Fruit fly (Drosophila melanogaster) whole organism, wandering third instar larva: ENCODE data around the gene CG33116.

Experiments
- Abd-B ChIP-seq: fragments of >200 bp; optimal IDR thresholded peaks from 2 replicates; lab custom pipeline; 2017; ENCODE audit warnings: missing biosample characterization, missing genetic modification characterization
- CG32264 ChIP-seq: fragments of 200-800 bp; sonication (Bioruptor generic); optimal IDR thresholded peaks from 2 replicates; lab custom pipeline; 2016; ENCODE audit warnings: missing biosample characterization, missing genetic modification characterization
- CG9705 ChIP-seq: fragments of 200-800 bp; sonication (Bioruptor generic); optimal IDR thresholded peaks from 2 replicates; lab custom pipeline; 2018; ENCODE audit warnings: missing biosample characterization, mild to moderate bottlenecking, missing genetic modification characterization
- CrebA ChIP-seq: fragments of 200-800 bp; sonication (Bioruptor generic); optimal IDR thresholded peaks from 2 replicates; lab custom pipeline; 2016; ENCODE audit warnings: missing biosample characterization, mild to moderate bottlenecking, missing genetic modification characterization, borderline replicate concordance
- Dfd ChIP-seq: fragments of >200 bp; optimal IDR thresholded peaks from 2 replicates; lab custom pipeline; 2017; ENCODE audit warnings: missing biosample characterization, missing genetic modification characterization
- Dif ChIP-seq: fragments of 200-275, 200-300 bp; sonication (Bioruptor generic); optimal IDR thresholded peaks from 2 replicates; lab custom pipeline; 2018; ENCODE audit warnings: missing biosample characterization, missing genetic modification characterization; ENCODE audit not compliant: partially characterized antibody
- GATAd ChIP-seq: sonication (Bioruptor generic); optimal IDR thresholded peaks from 2 replicates; lab custom pipeline; 2016; ENCODE audit warnings: missing biosample characterization, missing genetic modification characterization
- HLH106 ChIP-seq: fragments of 200-800 bp; optimal IDR thresholded peaks from 3 replicates; lab custom pipeline; 2019; ENCODE audit warnings: missing biosample characterization, mild to moderate bottlenecking, missing genetic modification characterization, moderate library complexity
- Hnf4 ChIP-seq: fragments of 200-800 bp; sonication (Bioruptor generic); optimal IDR thresholded peaks from 2 replicates; lab custom pipeline; 2016; ENCODE audit warnings: missing biosample characterization, mild to moderate bottlenecking, missing genetic modification characterization
- Hr78 ChIP-seq: fragments of >200 bp; optimal IDR thresholded peaks from 2 replicates; lab custom pipeline; 2017; ENCODE audit warnings: missing biosample characterization, missing genetic modification characterization
- Hr83 ChIP-seq: fragments of 200-300 bp; sonication (Bioruptor generic); optimal IDR thresholded peaks from 2 replicates; lab custom pipeline; 2016; ENCODE audit warnings: missing biosample characterization, mild to moderate bottlenecking, missing genetic modification characterization, moderate library complexity; ENCODE audit not compliant: poor library complexity, severe bottlenecking
- Jra ChIP-seq: sonication (Bioruptor generic); optimal IDR thresholded peaks from 2 replicates; lab custom pipeline; 2016; ENCODE audit warnings: missing biosample characterization, missing genetic modification characterization
- Mio ChIP-seq: sonication (Bioruptor generic); optimal IDR thresholded peaks from 2 replicates; lab custom pipeline; 2016; ENCODE audit warnings: missing biosample characterization, missing genetic modification characterization
- Myc ChIP-seq: fragments of >200 bp; optimal IDR thresholded peaks from 2 replicates; lab custom pipeline; 2017
- N ChIP-seq: fragments of >200 bp; optimal IDR thresholded peaks from 2 replicates; lab custom pipeline; 2018; ENCODE audit warnings: missing biosample characterization, missing external identifiers, missing genetic modification characterization
- OdsH ChIP-seq: fragments of 200-800 bp; sonication (Bioruptor generic); optimal IDR thresholded peaks from 2 replicates; lab custom pipeline; 2016; ENCODE audit warnings: missing biosample characterization, mild to moderate bottlenecking, missing genetic modification characterization
- Rel ChIP-seq, 2 experiments: fragments of 200-800 bp; sonication (Bioruptor generic) in 1 of 2; optimal IDR thresholded peaks; 2 replicates in 1 of 2; 3 replicates in 1 of 2; lab custom pipeline; 2016 to 2019; ENCODE audit warnings: mild to moderate bottlenecking in 2 of 2, missing biosample characterization in 2 of 2, missing genetic modification characterization in 2 of 2, moderate library complexity in 1 of 2
- Sp1 ChIP-seq: fragments of 200-800 bp; sonication (Bioruptor generic); optimal IDR thresholded peaks from 3 replicates; lab custom pipeline; 2019; ENCODE audit warnings: missing biosample characterization, mild to moderate bottlenecking, missing genetic modification characterization, moderate library complexity
- Vsx2 ChIP-seq: fragments of 200-300, 225-300 bp; sonication (Bioruptor generic); optimal IDR thresholded peaks from 2 replicates; lab custom pipeline; 2018; ENCODE audit warnings: missing biosample characterization, missing genetic modification characterization; ENCODE audit not compliant: partially characterized antibody
- br ChIP-seq: fragments of 200-800 bp; sonication (Bioruptor generic); optimal IDR thresholded peaks from 2 replicates; lab custom pipeline; 2016; ENCODE audit warnings: missing biosample characterization, missing genetic modification characterization
- brk ChIP-seq: fragments of 200-800 bp; sonication (Bioruptor generic); optimal IDR thresholded peaks from 2 replicates; lab custom pipeline; 2016; ENCODE audit warnings: missing biosample characterization, mild to moderate bottlenecking, missing genetic modification characterization
- dl ChIP-seq, 2 experiments: fragments of 175-275, 200-275 bp in 1 of 2; fragments of 200-275 bp in 1 of 2; sonication (Bioruptor generic); optimal IDR thresholded peaks; lab custom pipeline; 2018; ENCODE audit warnings: mild to moderate bottlenecking in 2 of 2, missing biosample characterization in 2 of 2, missing genetic modification characterization in 2 of 2, moderate library complexity in 2 of 2; ENCODE audit not compliant: partially characterized antibody in 2 of 2, insufficient read depth in 1 of 2
- dmrt93B ChIP-seq: fragments of 200-800 bp; sonication (Bioruptor generic); optimal IDR thresholded peaks from 2 replicates; lab custom pipeline; 2018; ENCODE audit warnings: missing biosample characterization, mild to moderate bottlenecking, missing genetic modification characterization
- dsf ChIP-seq: sonication (Bioruptor generic); optimal IDR thresholded peaks from 2 replicates; lab custom pipeline; 2016; ENCODE audit warnings: missing biosample characterization, missing genetic modification characterization, borderline replicate concordance
- ey ChIP-seq: fragments of 200-800 bp; sonication (Bioruptor generic); optimal IDR thresholded peaks from 2 replicates; lab custom pipeline; 2016; ENCODE audit warnings: missing biosample characterization, missing genetic modification characterization
- foxo ChIP-seq, 2 experiments: fragments of 200-800 bp; sonication (Bioruptor generic); optimal IDR thresholded peaks; 2 replicates in 1 of 2; 3 replicates in 1 of 2; lab custom pipeline; 2016 to 2017; ENCODE audit warnings: missing biosample characterization in 2 of 2, missing genetic modification characterization in 2 of 2
- fru ChIP-seq: fragments of 200-800 bp; sonication (Bioruptor generic); optimal IDR thresholded peaks from 3 replicates; lab custom pipeline; 2016; ENCODE audit warnings: missing biosample characterization, mild to moderate bottlenecking, missing genetic modification characterization
- h ChIP-seq: fragments of 200-800 bp; sonication (Bioruptor generic); optimal IDR thresholded peaks from 3 replicates; lab custom pipeline; 2016; ENCODE audit warnings: missing biosample characterization, mild to moderate bottlenecking, missing genetic modification characterization
- jim ChIP-seq: fragments of 175-275, 200-325 bp; sonication (Bioruptor generic); optimal IDR thresholded peaks from 2 replicates; lab custom pipeline; 2016; ENCODE audit warnings: missing biosample characterization, mild to moderate bottlenecking, missing genetic modification characterization
- lola ChIP-seq: fragments of >200 bp; optimal IDR thresholded peaks from 2 replicates; lab custom pipeline; 2017; ENCODE audit warnings: missing biosample characterization, missing genetic modification characterization
- pan ChIP-seq: fragments of >200 bp; optimal IDR thresholded peaks from 2 replicates; lab custom pipeline; 2017
- psq ChIP-seq: fragments of 200-800 bp; sonication (Bioruptor generic); optimal IDR thresholded peaks from 3 replicates; lab custom pipeline; 2017; ENCODE audit warnings: missing biosample characterization, mild to moderate bottlenecking, missing genetic modification characterization, moderate library complexity
- rgr ChIP-seq: fragments of 200-800 bp; sonication (Bioruptor generic); optimal IDR thresholded peaks from 3 replicates; lab custom pipeline; 2016; ENCODE audit warnings: missing biosample characterization, mild to moderate bottlenecking, missing genetic modification characterization
- sage ChIP-seq: fragments of 200-800 bp; sonication (Bioruptor generic); optimal IDR thresholded peaks from 2 replicates; lab custom pipeline; 2016; ENCODE audit warnings: missing biosample characterization, mild to moderate bottlenecking, missing genetic modification characterization
- sv ChIP-seq: fragments of 200-800 bp; sonication (Bioruptor generic); optimal IDR thresholded peaks from 3 replicates; lab custom pipeline; 2016; ENCODE audit warnings: missing biosample characterization, missing genetic modification characterization
- tai ChIP-seq: sonication (Bioruptor generic); optimal IDR thresholded peaks from 2 replicates; lab custom pipeline; 2016; ENCODE audit warnings: missing biosample characterization, missing genetic modification characterization
- usp ChIP-seq: fragments of >200 bp; optimal IDR thresholded peaks from 2 replicates; lab custom pipeline; 2017; ENCODE audit warnings: missing biosample characterization, missing genetic modification characterization
- woc ChIP-seq: sonication (Bioruptor generic); optimal IDR thresholded peaks from 2 replicates; lab custom pipeline; 2016; ENCODE audit warnings: missing biosample characterization, mild to moderate bottlenecking, missing genetic modification characterization

The CG33116 gene

DNA sequence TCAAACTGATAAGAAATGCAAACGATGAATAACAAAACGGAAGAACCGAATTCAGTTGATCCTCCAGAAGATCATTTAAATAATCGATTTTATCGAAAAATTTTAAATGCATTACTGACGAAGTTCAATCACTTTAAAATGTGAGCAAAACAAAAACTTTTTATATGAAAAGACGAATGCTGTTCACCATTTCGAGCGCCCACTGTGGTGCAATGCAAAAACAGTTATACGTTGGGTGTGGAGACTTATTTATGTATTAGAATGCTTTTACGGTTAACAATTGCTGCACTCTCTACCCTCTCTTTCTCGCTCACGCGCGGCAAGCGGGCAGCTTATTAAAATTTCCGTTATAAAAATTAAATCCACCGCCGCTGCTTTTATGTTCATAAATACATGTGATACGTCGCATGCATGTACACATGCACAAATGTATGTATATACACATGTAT lies 37.6 kb downstream of the CG33116 start:
- TF ChIP-seq usp (GFP tag; lab: Kevin White, UChicago) (no peak), Vsx2 (GFP tag; lab: Kevin White, UChicago) (no peak), Hnf4 (peak; percentile 1), brk (GFP tag; lab: Kevin White, UChicago) (peak; percentile 41), Dif (no peak), Sp1 (peak; percentile 15), Rel (GFP tag; optimal IDR thresholded peaks at IDR 0.05; lab: Kevin White, UChicago) (no peak), Rel (tag; optimal IDR thresholded peaks at IDR 0.05; lab: Kevin White, UChicago) (peak; percentile 4), woc (GFP tag; lab: Kevin White, UChicago) (peak; percentile 51), OdsH (GFP tag; lab: Kevin White, UChicago) (peak; percentile 39), sage (no peak), Hr83 (no peak), dl (GFP tag; optimal IDR thresholded peaks at IDR 0.05; lab: Kevin White, UChicago; ENCODE audit: insufficient read depth in 1 of 2, partially characterized antibody in 2 of 2) (peak in 1 of 2 experiments; percentile 1), jim (GFP tag; lab: Kevin White, UChicago) (no peak), rgr (peak; percentile 57), CG32264 (GFP tag; lab: Kevin White, UChicago) (no peak), ey (peak; percentile 57), Jra (no peak), N (no peak), sv (GFP tag; lab: Kevin White, UChicago) (no peak), tai (GFP tag; lab: Kevin White, UChicago) (no peak), Hr78 (GFP tag; lab: Kevin White, UChicago) (no peak), HLH106 (tag; lab: Kevin White, UChicago) (peak; percentile 37), fru (GFP tag; lab: Kevin White, UChicago) (peak; percentile 55), dmrt93B (GFP tag; lab: Kevin White, UChicago) (no peak), foxo (GFP tag; optimal IDR thresholded peaks at IDR 0.05; lab: Kevin White, UChicago) (peak in 1 of 2 experiments; percentile 62), pan (lab: Kevin White, UChicago) (no peak), h (GFP tag; lab: Kevin White, UChicago) (peak; percentile 64), psq (GFP tag; lab: Kevin White, UChicago) (no peak), Abd-B (GFP tag; lab: Kevin White, UChicago) (no peak), CG9705 (GFP tag; lab: Kevin White, UChicago) (no peak), GATAd (no peak), Myc (lab: Kevin White, UChicago) (no peak), br (GFP tag; lab: Kevin White, UChicago) (peak; percentile 46), lola (GFP tag; lab: Kevin White, UChicago) (no peak)

DNA sequence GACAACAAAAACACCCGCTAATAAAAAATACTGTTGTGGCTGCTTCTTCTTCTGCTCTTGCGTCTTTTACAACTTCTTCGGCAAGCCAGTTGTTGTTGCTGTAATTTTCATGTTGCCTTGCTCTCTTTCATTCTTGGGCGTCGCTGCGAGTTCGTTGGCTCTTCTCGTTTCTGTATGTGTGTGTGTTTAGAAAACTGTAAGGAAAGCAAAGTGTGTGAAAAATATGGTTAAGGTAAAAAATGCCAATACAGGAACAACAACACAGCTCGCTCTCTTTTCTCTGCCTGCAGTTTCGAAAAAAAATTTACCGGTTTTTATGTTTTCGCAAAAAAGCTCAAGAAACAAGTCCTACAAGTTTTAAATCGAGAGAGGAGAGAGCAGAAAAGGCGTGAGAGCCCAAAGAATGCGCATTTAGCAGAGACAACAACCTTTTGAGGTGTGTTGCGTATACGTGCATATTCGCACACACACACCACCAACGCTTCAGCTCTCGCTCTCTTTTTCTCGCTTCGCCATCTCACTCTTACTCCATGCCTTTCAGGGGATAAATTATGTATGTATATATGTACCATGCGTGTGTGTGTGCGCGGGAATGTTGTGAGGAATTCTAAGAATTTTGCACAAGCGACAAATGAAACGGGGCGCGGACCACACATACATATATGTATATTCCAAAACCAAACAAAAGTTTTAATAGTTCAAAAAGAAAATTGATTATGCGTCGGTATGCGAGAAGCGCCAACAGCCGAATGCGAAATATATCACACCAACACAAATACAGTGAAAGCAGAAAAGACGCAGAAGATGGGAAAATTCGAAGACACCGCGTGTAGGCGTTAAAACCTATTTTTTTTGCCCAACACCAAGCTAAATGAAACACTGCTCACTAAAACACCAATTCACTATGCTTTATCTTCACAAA lies 38.6 kb downstream of the CG33116 start:
- TF ChIP-seq dsf (no peak), br (GFP tag; lab: Kevin White, UChicago) (no peak), tai (GFP tag; lab: Kevin White, UChicago) (peak; percentile 46), Rel (GFP tag; optimal IDR thresholded peaks at IDR 0.05; lab: Kevin White, UChicago) (no peak), Rel (tag; optimal IDR thresholded peaks at IDR 0.05; lab: Kevin White, UChicago) (no peak), sage (no peak), Jra (no peak), dmrt93B (GFP tag; lab: Kevin White, UChicago) (no peak), Hr83 (peak; percentile 70), dl (GFP tag; optimal IDR thresholded peaks at IDR 0.05; lab: Kevin White, UChicago; ENCODE audit: insufficient read depth in 1 of 2, partially characterized antibody in 2 of 2) (peak; percentile 70 to 77), pan (lab: Kevin White, UChicago) (no peak), Dfd (GFP tag; lab: Kevin White, UChicago) (no peak), Vsx2 (GFP tag; lab: Kevin White, UChicago) (peak; percentile 22), rgr (no peak), fru (GFP tag; lab: Kevin White, UChicago) (peak; percentile 22), psq (GFP tag; lab: Kevin White, UChicago) (peak; percentile 91), Hr78 (GFP tag; lab: Kevin White, UChicago) (no peak), Mio (GFP tag; lab: Kevin White, UChicago) (no peak), Abd-B (GFP tag; lab: Kevin White, UChicago) (no peak), GATAd (no peak), CrebA (GFP tag; lab: Kevin White, UChicago) (no peak), CG9705 (GFP tag; lab: Kevin White, UChicago) (no peak), lola (GFP tag; lab: Kevin White, UChicago) (no peak), brk (GFP tag; lab: Kevin White, UChicago) (peak; percentile 86), foxo (GFP tag; optimal IDR thresholded peaks at IDR 0.05; lab: Kevin White, UChicago) (no peak), Sp1 (no peak), ey (no peak), h (GFP tag; lab: Kevin White, UChicago) (peak; percentile 5), CG32264 (GFP tag; lab: Kevin White, UChicago) (no peak), Dif (peak; percentile 84), Myc (lab: Kevin White, UChicago) (no peak), jim (GFP tag; lab: Kevin White, UChicago) (no peak), woc (GFP tag; lab: Kevin White, UChicago) (no peak), N (peak; percentile 94), Hnf4 (no peak), OdsH (GFP tag; lab: Kevin White, UChicago) (no peak)
- TF ChIP-seq, all 38 proteins: peak for 10
